Fruit fly (Drosophila melanogaster): ENCODE data around the gene CG14720.

dm6 chr3R:11758160-11758506 is 46.7 kb downstream of the CG14720 start:
- TF ChIP-seq CG3919 (GFP tag; optimal IDR thresholded peaks at IDR 0.05) (no peak), Blimp-1 (GFP tag; optimal IDR thresholded peaks at IDR 0.05) (no peak), CG31627 (GFP tag; optimal IDR thresholded peaks at IDR 0.05) (no peak), eg (GFP tag; IDR thresholded peaks at IDR 0.05) (no peak), CG8119 (GFP tag; IDR thresholded peaks at IDR 0.05) (no peak)
